Fruit fly (Drosophila melanogaster) whole organism, pupa: Measurements from ENCODE around the gene Noa36.

Source experiments
- CG14655 ChIP-seq: fragments of 200-800 bp; sonication (Bioruptor generic); optimal IDR thresholded peaks from 3 replicates; lab custom pipeline; 2017; ENCODE audit warnings: mild to moderate bottlenecking, missing biosample characterization, missing genetic modification reagents, missing genetic modification characterization
- CG15710 ChIP-seq: fragments of 200-800 bp; sonication (Bioruptor generic); optimal IDR thresholded peaks from 2 replicates; lab custom pipeline; 2018; ENCODE audit warnings: missing biosample characterization, mild to moderate bottlenecking, missing genetic modification characterization, moderate library complexity
- CG17806 ChIP-seq: fragments of 200-800 bp; sonication (Bioruptor generic); optimal IDR thresholded peaks from 2 replicates; lab custom pipeline; 2018; ENCODE audit warnings: missing biosample characterization, mild to moderate bottlenecking, missing genetic modification characterization, moderate library complexity
- Snoo ChIP-seq: fragments of 200-800 bp; sonication (Bioruptor generic); optimal IDR thresholded peaks from 3 replicates; lab custom pipeline; 2017; ENCODE audit warnings: missing biosample characterization, mild to moderate bottlenecking, missing genetic modification characterization, inconsistent platforms
- fd96Ca ChIP-seq: fragments of 200-800 bp; sonication (Bioruptor generic); IDR thresholded peaks from 3 replicates; pipeline ENCODE4 v1.3.6; 2022; ENCODE audit warnings: missing biosample characterization, missing genetic modification characterization
- rn ChIP-seq: fragments of 200-800 bp; sonication (Bioruptor generic); IDR thresholded peaks from 2 replicates; pipeline ENCODE4 v1.3.6; 2022; ENCODE audit warnings: missing biosample characterization, missing genetic modification characterization

DNA sequence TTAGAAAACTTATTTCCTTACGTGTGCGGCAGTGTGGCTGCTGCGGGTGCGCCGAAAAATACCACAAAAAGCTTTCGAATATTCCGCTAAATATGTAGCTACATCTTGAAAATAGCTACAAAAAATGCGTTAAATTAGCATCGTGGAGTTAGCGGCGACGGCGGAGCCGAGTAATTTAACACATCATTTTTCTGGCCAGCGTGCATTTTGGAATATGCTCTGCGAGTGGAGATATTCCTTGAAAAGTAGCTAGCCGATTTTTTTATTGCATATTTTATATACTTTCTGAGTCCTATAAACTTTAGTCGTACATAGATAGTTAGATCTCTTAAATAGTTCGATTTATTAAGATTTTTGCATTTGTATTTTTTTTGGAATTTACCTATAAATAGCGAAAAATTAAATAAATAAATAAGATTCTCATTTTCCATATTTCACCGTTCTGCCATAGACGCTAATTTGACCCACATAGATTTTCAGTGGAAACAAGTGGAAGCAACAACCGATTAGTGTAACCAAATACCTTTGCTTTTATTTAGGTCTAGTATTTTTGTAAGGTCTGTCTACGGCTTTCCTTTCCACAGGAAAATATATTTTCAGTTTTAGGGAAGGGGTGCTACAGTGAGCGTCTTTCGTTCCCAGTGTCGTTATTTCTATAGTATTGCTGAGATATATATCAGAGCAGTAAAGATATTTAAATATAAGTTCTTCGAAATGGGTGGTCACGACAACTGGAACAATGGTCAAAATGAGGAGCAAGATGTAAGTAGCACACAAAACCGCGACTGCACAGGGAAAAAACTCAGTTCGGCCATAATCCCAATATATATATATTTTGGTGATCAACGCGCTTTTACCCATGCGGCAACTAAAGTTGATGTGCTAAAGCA, at the start of gene Noa36, which contains the start of gene Hrb98DE:
- peak; percentile 14 for TF ChIP-seq Snoo (tag; lab: Kevin White, UChicago)
- no peak for TF ChIP-seq rn (GFP tag; lab: Robert Waterston, UW)
- TF ChIP-seq CG17806 (tag; lab: Kevin White, UChicago), result no peak
- no peak for TF ChIP-seq fd96Ca
- TF ChIP-seq CG15710 (tag; lab: Kevin White, UChicago), result peak; percentile 29
- TF ChIP-seq CG14655 (GFP tag; lab: Kevin White, UChicago), result no peak
